1 fruit fly cellular context compared by ENCODE assay signal in the genomic region with DNA sequence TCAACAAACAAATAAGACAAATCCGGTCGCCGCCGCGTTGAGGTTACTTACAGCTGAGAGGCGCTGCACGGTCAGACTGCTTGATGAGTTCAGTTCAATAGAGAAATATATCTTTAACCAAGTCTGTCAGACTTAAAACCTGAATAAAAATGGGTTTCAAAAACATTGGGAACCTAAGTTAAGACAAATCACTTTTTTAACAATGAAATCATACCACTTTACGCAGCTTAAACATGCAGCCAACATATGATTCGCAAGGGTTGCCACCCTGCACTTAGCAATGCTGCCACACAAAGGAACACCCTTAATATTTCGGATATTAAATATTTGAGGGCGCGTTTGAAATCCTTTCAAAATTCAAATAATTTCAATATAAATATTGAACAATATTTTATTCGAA.
A peak's percentile ranks its signal among the peaks of the same experiment; 100 is the strongest.
TF ChIP-seq lines count a peak whose summit lies in the region.

TSS of gene CG5515 (minus strand) at position 278 of the 400 bp plus-strand sequence.

TF ChIP-seq in whole organism, embryonic, 481 proteins besides CTCF, POLR2A, EP300 and RAD21 (continued from another document and continues in another):
- TF ChIP-seq esg (GFP tag; conservative IDR thresholded peaks at IDR 0.05; lab: Robert Waterston, UW) (peak; percentile 87), Rfx (GFP tag; IDR thresholded peaks at IDR 0.05; lab: Robert Waterston, UW) (peak; percentile 86), CG10209 (GFP tag; optimal IDR thresholded peaks at IDR 0.05; lab: Kevin White, UChicago) (peak; percentile 49), CG18599 (GFP tag; optimal IDR thresholded peaks at IDR 0.05; lab: Kevin White, UChicago) (no peak), CG12155 (GFP tag; optimal IDR thresholded peaks at IDR 0.05; lab: Kevin White, UChicago) (peak; percentile 70), CG31388 (GFP tag; optimal IDR thresholded peaks at IDR 0.05; lab: Kevin White, UChicago) (no peak), crc (GFP tag; optimal IDR thresholded peaks at IDR 0.05; lab: Kevin White, UChicago) (no peak), Sry-δ (GFP tag; optimal IDR thresholded peaks at IDR 0.05; lab: Kevin White, UChicago) (peak; percentile 54), yki (optimal IDR thresholded peaks at IDR 0.05; lab: Kevin White, UChicago) (no peak), az2 (GFP tag; optimal IDR thresholded peaks at IDR 0.05; lab: Kevin White, UChicago) (peak; percentile 63), slou (GFP tag; optimal IDR thresholded peaks at IDR 0.05; lab: Kevin White, UChicago) (no peak), Jarid2 (GFP tag; optimal IDR thresholded peaks at IDR 0.05; lab: Kevin White, UChicago) (no peak), peb (GFP tag; IDR thresholded peaks at IDR 0.05; lab: Robert Waterston, UW) (peak; percentile 49), sisA (GFP tag; IDR thresholded peaks at IDR 0.05; lab: Robert Waterston, UW) (peak; percentile 89), da (GFP tag; optimal IDR thresholded peaks at IDR 0.05; lab: Kevin White, UChicago) (peak; percentile 44), oc (tag; optimal IDR thresholded peaks at IDR 0.05; lab: Kevin White, UChicago) (peak; percentile 43), CG6272 (GFP tag; IDR thresholded peaks at IDR 0.05; lab: Robert Waterston, UW) (peak; percentile 80), Sox102F (GFP tag; optimal IDR thresholded peaks at IDR 0.05; lab: Kevin White, UChicago) (peak; percentile 88), CG12219 (GFP tag; optimal IDR thresholded peaks at IDR 0.05; lab: Kevin White, UChicago) (peak; percentile 3), Dbx (GFP tag; IDR thresholded peaks at IDR 0.05; lab: Robert Waterston, UW) (peak; percentile 89), ac (GFP tag; optimal IDR thresholded peaks at IDR 0.05; lab: Kevin White, UChicago) (no peak), CG15011 (GFP tag; optimal IDR thresholded peaks at IDR 0.05; lab: Kevin White, UChicago) (no peak), HmgD (GFP tag; optimal IDR thresholded peaks at IDR 0.05; lab: Kevin White, UChicago) (peak; percentile 71), CG8478 (optimal IDR thresholded peaks at IDR 0.05; lab: Kevin White, UChicago) (no peak), CG1602 (GFP tag; optimal IDR thresholded peaks at IDR 0.05; lab: Kevin White, UChicago) (peak; percentile 69), Opbp (GFP tag; IDR thresholded peaks at IDR 0.05; lab: Robert Waterston, UW; ENCODE audit: partially characterized antibody) (peak; percentile 69), Hr3 (GFP tag; optimal IDR thresholded peaks at IDR 0.05; lab: Kevin White, UChicago) (peak; percentile 80), CG4617 (GFP tag; optimal IDR thresholded peaks at IDR 0.05; lab: Kevin White, UChicago; ENCODE audit: borderline replicate concordance) (peak; percentile 85), Hmx (GFP tag; optimal IDR thresholded peaks at IDR 0.05; lab: Kevin White, UChicago) (peak; percentile 41), toy (GFP tag; IDR thresholded peaks at IDR 0.05; lab: Robert Waterston, UW) (no peak), CG13123 (GFP tag; optimal IDR thresholded peaks at IDR 0.05; lab: Kevin White, UChicago) (peak; percentile 56), caup (GFP tag; optimal IDR thresholded peaks at IDR 0.05; lab: Kevin White, UChicago; ENCODE audit: severe bottlenecking) (peak; percentile 67), psq (GFP tag; optimal IDR thresholded peaks at IDR 0.05; lab: Kevin White, UChicago) (peak; percentile 26), CG14860 (GFP tag; IDR thresholded peaks at IDR 0.05; lab: Robert Waterston, UW; ENCODE audit: partially characterized antibody) (peak; percentile 80), CG12104 (GFP tag; optimal IDR thresholded peaks at IDR 0.05; lab: Kevin White, UChicago) (peak; percentile 56), abd-A (tag; optimal IDR thresholded peaks at IDR 0.05; lab: Kevin White, UChicago) (no peak), E2f1 (GFP tag; IDR thresholded peaks at IDR 0.05; lab: Robert Waterston, UW) (peak; percentile 75), NK7.1 (GFP tag; optimal IDR thresholded peaks at IDR 0.05; lab: Kevin White, UChicago) (peak; percentile 29), CG8924 (tag; optimal IDR thresholded peaks at IDR 0.05; lab: Kevin White, UChicago) (peak; percentile 77), phol (tag; optimal IDR thresholded peaks at IDR 0.05; lab: Kevin White, UChicago) (peak; percentile 95), ems (GFP tag; optimal IDR thresholded peaks at IDR 0.05; lab: Kevin White, UChicago) (peak; percentile 66), HLHmδ (GFP tag; optimal IDR thresholded peaks at IDR 0.05; lab: Kevin White, UChicago) (no peak), seq (GFP tag; IDR thresholded peaks at IDR 0.05; lab: Robert Waterston, UW) (no peak), CG32772 (GFP tag; IDR thresholded peaks at IDR 0.05; lab: Robert Waterston, UW) (peak; percentile 74), CG13287 (GFP tag; IDR thresholded peaks at IDR 0.05; lab: Robert Waterston, UW; ENCODE audit: partially characterized antibody) (peak; percentile 89), CG2875 (GFP tag; optimal IDR thresholded peaks at IDR 0.05; lab: Kevin White, UChicago) (no peak), otp (GFP tag; IDR thresholded peaks at IDR 0.05; lab: Robert Waterston, UW) (peak; percentile 29; the same call in 1 of the 3 replicates), CG43689 (GFP tag; IDR thresholded peaks at IDR 0.05; lab: Robert Waterston, UW) (no peak), Sry-β (GFP tag; optimal IDR thresholded peaks at IDR 0.05; lab: Kevin White, UChicago) (no peak), CG2712 (tag; optimal IDR thresholded peaks at IDR 0.05; lab: Kevin White, UChicago) (peak; percentile 81), Meics (GFP tag; optimal IDR thresholded peaks at IDR 0.05; lab: Kevin White, UChicago) (peak; percentile 58), CG32767 (GFP tag; IDR thresholded peaks at IDR 0.05; lab: Robert Waterston, UW) (peak; percentile 75; the same call in 1 of the 2 replicates), B-H1 (GFP tag; IDR thresholded peaks at IDR 0.05; lab: Robert Waterston, UW) (peak; percentile 61), CoRest (tag; optimal IDR thresholded peaks at IDR 0.05; lab: Kevin White, UChicago) (peak; percentile 84), NC2α (GFP tag; optimal IDR thresholded peaks at IDR 0.05; lab: Kevin White, UChicago) (peak; percentile 49), CG32532 (GFP tag; IDR thresholded peaks at IDR 0.05; lab: Robert Waterston, UW) (peak; percentile 84), CG1024 (GFP tag; IDR thresholded peaks at IDR 0.05; lab: Robert Waterston, UW) (peak; percentile 51), croc (GFP tag; conservative IDR thresholded peaks at IDR 0.05; lab: Robert Waterston, UW) (peak; percentile 76; the same call in 2 of the 3 replicates), H2.0 (GFP tag; IDR thresholded peaks at IDR 0.05; lab: Robert Waterston, UW) (peak; percentile 80), Bdp1 (GFP tag; optimal IDR thresholded peaks at IDR 0.05; lab: Kevin White, UChicago) (peak; percentile 76), sr (GFP tag; IDR thresholded peaks at IDR 0.05; lab: Robert Waterston, UW) (peak; percentile 45; the same call in 1 of the 3 replicates), pan (optimal IDR thresholded peaks at IDR 0.05; lab: Kevin White, UChicago) (no peak), pan (GFP tag; optimal IDR thresholded peaks at IDR 0.05 in 1 of 2, IDR thresholded peaks at IDR 0.05 in 1 of 2) (peak in 1 of 2 experiments; percentile 82), CG18764 (GFP tag; optimal IDR thresholded peaks at IDR 0.05; lab: Kevin White, UChicago) (peak; percentile 95), kay (GFP tag; optimal IDR thresholded peaks at IDR 0.05; lab: Kevin White, UChicago) (peak; percentile 3), MTF-1 (GFP tag; optimal IDR thresholded peaks at IDR 0.05; lab: Kevin White, UChicago; ENCODE audit: borderline replicate concordance) (no peak), Dll (GFP tag; IDR thresholded peaks at IDR 0.05; lab: Robert Waterston, UW; ENCODE audit: partially characterized antibody) (peak; percentile 75), CG2889 (GFP tag; IDR thresholded peaks at IDR 0.05; lab: Robert Waterston, UW) (peak; percentile 82), Sin3A (optimal IDR thresholded peaks at IDR 0.05; lab: Kevin White, UChicago) (peak; percentile 54), Ptx1 (GFP tag; IDR thresholded peaks at IDR 0.05; lab: Robert Waterston, UW) (peak; percentile 88), Nf-YC (tag; optimal IDR thresholded peaks at IDR 0.05; lab: Kevin White, UChicago) (peak; percentile 58), CG7372 (GFP tag; IDR thresholded peaks at IDR 0.05; lab: Robert Waterston, UW) (peak; percentile 80), CG3163 (GFP tag; optimal IDR thresholded peaks at IDR 0.05; lab: Kevin White, UChicago) (peak; percentile 76), CG30020 (tag; optimal IDR thresholded peaks at IDR 0.05; lab: Kevin White, UChicago) (peak; percentile 55), ci (GFP tag; IDR thresholded peaks at IDR 0.05; lab: Robert Waterston, UW) (peak; percentile 91), sc (optimal IDR thresholded peaks at IDR 0.05; lab: Kevin White, UChicago) (no peak), sc (GFP tag; optimal IDR thresholded peaks at IDR 0.05; lab: Kevin White, UChicago) (peak; percentile 20), CG12942 (GFP tag; optimal IDR thresholded peaks at IDR 0.05; lab: Kevin White, UChicago) (peak; percentile 70), Mad (GFP tag; optimal IDR thresholded peaks at IDR 0.05; lab: Kevin White, UChicago) (peak; percentile 81), CG7928 (GFP tag; optimal IDR thresholded peaks at IDR 0.05; lab: Kevin White, UChicago) (peak; percentile 2), Hmr (GFP tag; optimal IDR thresholded peaks at IDR 0.05; lab: Kevin White, UChicago) (no peak), ERR (GFP tag; optimal IDR thresholded peaks at IDR 0.05; lab: Kevin White, UChicago) (no peak), bbx (GFP tag; IDR thresholded peaks at IDR 0.05; lab: Robert Waterston, UW; ENCODE audit: partially characterized antibody) (peak; percentile 53; the same call in 1 of the 2 replicates), HmgZ (tag; optimal IDR thresholded peaks at IDR 0.05; lab: Kevin White, UChicago) (peak; percentile 82), gem (tag; optimal IDR thresholded peaks at IDR 0.05; lab: Kevin White, UChicago) (peak; percentile 92), ato (GFP tag; IDR thresholded peaks at IDR 0.05; lab: Robert Waterston, UW; ENCODE audit: partially characterized antibody) (peak; percentile 43; the same call in 1 of the 2 replicates), so (GFP tag; IDR thresholded peaks at IDR 0.05; lab: Robert Waterston, UW) (peak; percentile 79; the same call in 1 of the 3 replicates), CG3726 (GFP tag; IDR thresholded peaks at IDR 0.05; lab: Robert Waterston, UW) (peak; percentile 10; the same call in 1 of the 3 replicates), CG16815 (GFP tag; optimal IDR thresholded peaks at IDR 0.05; lab: Kevin White, UChicago) (peak; percentile 69), pum (GFP tag; optimal IDR thresholded peaks at IDR 0.05; lab: Kevin White, UChicago) (peak; percentile 49), GATAe (GFP tag; conservative IDR thresholded peaks at IDR 0.05; lab: Robert Waterston, UW) (no peak; the same call in 1 of the 2 replicates), CG6254 (GFP tag; optimal IDR thresholded peaks at IDR 0.05; lab: Kevin White, UChicago) (no peak), CG17359 (tag; optimal IDR thresholded peaks at IDR 0.05; lab: Kevin White, UChicago) (peak; percentile 50), trem (tag; optimal IDR thresholded peaks at IDR 0.05; lab: Kevin White, UChicago) (peak; percentile 54), CG4424 (GFP tag; optimal IDR thresholded peaks at IDR 0.05; lab: Kevin White, UChicago) (peak; percentile 68), CG11504 (tag; optimal IDR thresholded peaks at IDR 0.05; lab: Kevin White, UChicago) (no peak), CG12769 (tag; optimal IDR thresholded peaks at IDR 0.05; lab: Kevin White, UChicago) (peak; percentile 75), Elba2 (GFP tag; optimal IDR thresholded peaks at IDR 0.05; lab: Kevin White, UChicago) (no peak), NFAT (GFP tag; IDR thresholded peaks at IDR 0.05; lab: Robert Waterston, UW) (peak; percentile 70), zfh1 (GFP tag; IDR thresholded peaks at IDR 0.05; lab: Robert Waterston, UW) (peak; percentile 81; the same call in 2 of the 3 replicates), ara (GFP tag; IDR thresholded peaks at IDR 0.05; lab: Robert Waterston, UW) (peak; percentile 80), en (GFP tag; optimal IDR thresholded peaks at IDR 0.05; lab: Kevin White, UChicago) (peak; percentile 35), lmd (GFP tag; IDR thresholded peaks at IDR 0.05; lab: Robert Waterston, UW) (peak; percentile 87), cas (GFP tag; IDR thresholded peaks at IDR 0.05; lab: Robert Waterston, UW) (0 out of 2 replicates have a peak, but pooled peaks have one; percentile 9), CG4707 (GFP tag; optimal IDR thresholded peaks at IDR 0.05; lab: Kevin White, UChicago) (no peak), aop (GFP tag; IDR thresholded peaks at IDR 0.05; lab: Robert Waterston, UW) (peak; percentile 21; the same call in 1 of the 2 replicates), Hr39 (optimal IDR thresholded peaks at IDR 0.05; lab: Kevin White, UChicago) (no peak), lab (GFP tag; optimal IDR thresholded peaks at IDR 0.05; lab: Kevin White, UChicago) (no peak), CG13296 (GFP tag; optimal IDR thresholded peaks at IDR 0.05; lab: Kevin White, UChicago) (peak; percentile 25), CG17802 (tag; optimal IDR thresholded peaks at IDR 0.05; lab: Kevin White, UChicago) (peak; percentile 59), z (GFP tag; IDR thresholded peaks at IDR 0.05; lab: Robert Waterston, UW) (no peak), Neu2 (GFP tag; optimal IDR thresholded peaks at IDR 0.05; lab: Kevin White, UChicago; ENCODE audit: borderline replicate concordance) (no peak), usp (GFP tag; optimal IDR thresholded peaks at IDR 0.05; lab: Kevin White, UChicago) (no peak), CG11398 (GFP tag; optimal IDR thresholded peaks at IDR 0.05; lab: Kevin White, UChicago) (peak; percentile 53), CG2120 (GFP tag; optimal IDR thresholded peaks at IDR 0.05; lab: Kevin White, UChicago) (peak; percentile 91), Ssrp (tag; optimal IDR thresholded peaks at IDR 0.05; lab: Kevin White, UChicago) (peak; percentile 86), CG10959 (GFP tag; IDR thresholded peaks at IDR 0.05; lab: Robert Waterston, UW) (peak; percentile 61), vnd (GFP tag; IDR thresholded peaks at IDR 0.05; lab: Robert Waterston, UW; ENCODE audit: partially characterized antibody) (peak; percentile 83), CG9727 (GFP tag; optimal IDR thresholded peaks at IDR 0.05; lab: Kevin White, UChicago) (peak; percentile 71), Lpt (GFP tag; optimal IDR thresholded peaks at IDR 0.05; lab: Kevin White, UChicago) (no peak), Med (GFP tag; lab: Kevin White, UChicago) (peak; percentile 97), Optix (GFP tag; IDR thresholded peaks at IDR 0.05; lab: Robert Waterston, UW) (peak; percentile 92), CG10543 (GFP tag; optimal IDR thresholded peaks at IDR 0.05; lab: Kevin White, UChicago) (peak; percentile 54), D19A (tag; optimal IDR thresholded peaks at IDR 0.05; lab: Kevin White, UChicago) (no peak)
